Worm (Caenorhabditis elegans): ENCODE data around the gene ceh-49.
A peak's percentile ranks its signal among the peaks of the same experiment; 100 is the strongest.

ce11 chrV:6098755-6099155 is 21.3 kb downstream of the ceh-49 start:
- TF ChIP-seq unc-62 (GFP tag; optimal IDR thresholded peaks at IDR 0.05 in 1 of 2), result peak in 1 of 2 experiments; percentile 84
- no peak for TF ChIP-seq unc-62 (tag; optimal IDR thresholded peaks at IDR 0.05)
- peak; percentile 3 for TF ChIP-seq fos-1 (tag; optimal IDR thresholded peaks at IDR 0.05)
- TF ChIP-seq ztf-11 (tag; optimal IDR thresholded peaks at IDR 0.05), result no peak

All from whole organism, L4 larva.